Worm (Caenorhabditis elegans): ENCODE data around the gene F20A1.2.
"Not testable (repeated sequence)": the region's sequence is repeated elsewhere in the genome, so short reads cannot be mapped to it uniquely, and the experiment has no call there.

Gene F20A1.2

ce11 chrV:7054598-7054997 lies 8.5 kb downstream of the F20A1.2 start, which contains the start of gene spig-8:
Gene spig-8, plus strand, starts transcription at chrV:7054898.
- no peak for TF ChIP-seq cog-1 (tag; optimal IDR thresholded peaks at IDR 0.05)

ce11 chrV:7057795-7058194 lies 11.7 kb downstream of the F20A1.2 start, which contains the start of gene Y57E12AL.2:
Gene Y57E12AL.2, plus strand, starts transcription at chrV:7058095.
- TF ChIP-seq ref-1 (GFP tag; conservative IDR thresholded peaks at IDR 0.05); ztf-29 (GFP tag; IDR thresholded peaks at IDR 0.05); cog-1 (tag; optimal IDR thresholded peaks at IDR 0.05): not testable (repeated sequence)

- TF ChIP-seq tab-1 (GFP tag; IDR thresholded peaks at IDR 0.05) = no peak
- TF ChIP-seq klf-2 (GFP tag; conservative IDR thresholded peaks at IDR 0.05) = no peak
- no peak for TF ChIP-seq med-1 (GFP tag; optimal IDR thresholded peaks at IDR 0.05; ENCODE audit: insufficient read depth)
- no peak for TF ChIP-seq cog-1 (tag; optimal IDR thresholded peaks at IDR 0.05)
- no peak for TF ChIP-seq ztf-23 (GFP tag; IDR thresholded peaks at IDR 0.05)
- no peak for TF ChIP-seq ref-1 (GFP tag; conservative IDR thresholded peaks at IDR 0.05)
- no peak for TF ChIP-seq flt-1 (GFP tag; IDR thresholded peaks at IDR 0.05)
- no peak for TF ChIP-seq ztf-29 (GFP tag; IDR thresholded peaks at IDR 0.05)
- no peak for TF ChIP-seq T22C8.4 (GFP tag; IDR thresholded peaks at IDR 0.05)
These were observed 13.2 kb downstream of the F20A1.2 start, which contains the start of gene mdt-6 for ce11 chrV:7059350-7059749. Gene mdt-6, minus strand, starts transcription at chrV:7059624.

- TF ChIP-seq T22C8.4 (GFP tag; IDR thresholded peaks at IDR 0.05) = peak; percentile 54
- TF ChIP-seq cog-1 (tag; optimal IDR thresholded peaks at IDR 0.05) = peak; percentile 43
- TF ChIP-seq ztf-23 (GFP tag; IDR thresholded peaks at IDR 0.05) = peak; percentile 80
- TF ChIP-seq tab-1 (GFP tag; IDR thresholded peaks at IDR 0.05) = 0 out of 2 replicates have a peak, but pooled peaks have one; percentile 38
- TF ChIP-seq ref-1 (GFP tag; conservative IDR thresholded peaks at IDR 0.05) = no peak
- TF ChIP-seq med-1 (GFP tag; optimal IDR thresholded peaks at IDR 0.05; ENCODE audit: insufficient read depth) = peak; percentile 56
- peak; percentile 54 for TF ChIP-seq flt-1 (GFP tag; IDR thresholded peaks at IDR 0.05)
- TF ChIP-seq ztf-29 (GFP tag; IDR thresholded peaks at IDR 0.05) = 0 out of 2 replicates have a peak, but pooled peaks have one; percentile 15
- TF ChIP-seq klf-2 (GFP tag; conservative IDR thresholded peaks at IDR 0.05) = peak; percentile 50; the same call in 1 of the 2 replicates
These were observed 14.3 kb downstream of the F20A1.2 start, which contains the start of the genes Y57E12AL.6 and Y57E12AL.1 for ce11 chrV:7060396-7060795. Gene Y57E12AL.6, minus strand, starts transcription at chrV:7060470. Gene Y57E12AL.1, plus strand, starts transcription at chrV:7060530.

- TF ChIP-seq cog-1 (tag; optimal IDR thresholded peaks at IDR 0.05); ref-1 (GFP tag; conservative IDR thresholded peaks at IDR 0.05); ztf-29 (GFP tag; IDR thresholded peaks at IDR 0.05): not testable (repeated sequence)
These were observed 16.7 kb downstream of the F20A1.2 start, which contains the start of gene tmem-258 for ce11 chrV:7062790-7063189. Gene tmem-258, plus strand, starts transcription at chrV:7063174.

- TF ChIP-seq ztf-29 (GFP tag; IDR thresholded peaks at IDR 0.05) (no peak), cog-1 (tag; optimal IDR thresholded peaks at IDR 0.05) (no peak), T22C8.4 (GFP tag; IDR thresholded peaks at IDR 0.05) (no peak), ztf-23 (GFP tag; IDR thresholded peaks at IDR 0.05) (no peak), med-1 (GFP tag; optimal IDR thresholded peaks at IDR 0.05; ENCODE audit: insufficient read depth) (no peak), klf-2 (GFP tag; conservative IDR thresholded peaks at IDR 0.05) (no peak), ref-1 (GFP tag; conservative IDR thresholded peaks at IDR 0.05) (no peak), tab-1 (GFP tag; IDR thresholded peaks at IDR 0.05) (no peak), flt-1 (GFP tag; IDR thresholded peaks at IDR 0.05) (no peak)
These were observed 19.1 kb downstream of the F20A1.2 start, which contains the start of gene Y57E12AR.1 for ce11 chrV:7065226-7065625. Gene Y57E12AR.1, minus strand, starts transcription at chrV:7065326.

ce11 chrV:7068861-7069260 lies 22.8 kb downstream of the F20A1.2 start:
- no peak for TF ChIP-seq klf-2 (GFP tag; conservative IDR thresholded peaks at IDR 0.05)

ce11 chrV:7069605-7070004 lies 23.5 kb downstream of the F20A1.2 start:
- TF ChIP-seq T22C8.4 (GFP tag; IDR thresholded peaks at IDR 0.05) (no peak), klf-2 (GFP tag; conservative IDR thresholded peaks at IDR 0.05) (no peak), flt-1 (GFP tag; IDR thresholded peaks at IDR 0.05) (no peak), cog-1 (tag; optimal IDR thresholded peaks at IDR 0.05) (no peak), ref-1 (GFP tag; conservative IDR thresholded peaks at IDR 0.05) (no peak), med-1 (GFP tag; optimal IDR thresholded peaks at IDR 0.05; ENCODE audit: insufficient read depth) (no peak), ztf-23 (GFP tag; IDR thresholded peaks at IDR 0.05) (no peak), tab-1 (GFP tag; IDR thresholded peaks at IDR 0.05) (no peak), ztf-29 (GFP tag; IDR thresholded peaks at IDR 0.05) (no peak)

ce11 chrV:7072309-7072708 lies 26.2 kb downstream of the F20A1.2 start, which contains the start of gene F27B10.1:
Gene F27B10.1, plus strand, starts transcription at chrV:7072609.
- TF ChIP-seq med-1 (GFP tag; optimal IDR thresholded peaks at IDR 0.05; ENCODE audit: insufficient read depth) = no peak
- TF ChIP-seq ztf-23 (GFP tag; IDR thresholded peaks at IDR 0.05) = no peak

- TF ChIP-seq ref-1 (GFP tag; conservative IDR thresholded peaks at IDR 0.05) (no peak), tab-1 (GFP tag; IDR thresholded peaks at IDR 0.05) (no peak), flt-1 (GFP tag; IDR thresholded peaks at IDR 0.05) (no peak), cog-1 (tag; optimal IDR thresholded peaks at IDR 0.05) (no peak), klf-2 (GFP tag; conservative IDR thresholded peaks at IDR 0.05) (no peak), ztf-29 (GFP tag; IDR thresholded peaks at IDR 0.05) (no peak), med-1 (GFP tag; optimal IDR thresholded peaks at IDR 0.05; ENCODE audit: insufficient read depth) (no peak), T22C8.4 (GFP tag; IDR thresholded peaks at IDR 0.05) (no peak), ztf-23 (GFP tag; IDR thresholded peaks at IDR 0.05) (no peak)
These were observed 29.5 kb downstream of the F20A1.2 start, which contains the start of gene npa-1 for ce11 chrV:7075646-7076045. Gene npa-1, plus strand, starts transcription at chrV:7075787.

- TF ChIP-seq ztf-29 (GFP tag; IDR thresholded peaks at IDR 0.05) = no peak
These were observed 30.1 kb downstream of the F20A1.2 start for ce11 chrV:7076161-7076560.
